Worm (Caenorhabditis elegans) whole organism, L2 larva: ENCODE results near the gene T28F3.8.

Experiments used
- C34F6.9 ChIP-seq: fragments of 150-350 bp; optimal IDR thresholded peaks from 2 replicates; lab custom pipeline; 2014; ENCODE audit warnings: missing biosample characterization, missing genetic modification characterization
- Y55F3AM.14 ChIP-seq: fragments of 200-800 bp; sonication (Bioruptor generic); optimal IDR thresholded peaks from 2 replicates; lab custom pipeline; 2018; ENCODE audit warnings: mild to moderate bottlenecking, missing genetic modification characterization, missing compliant biosample characterization
- alr-1 ChIP-seq: fragments of 150-350 bp; optimal IDR thresholded peaks from 2 replicates; lab custom pipeline; 2014; ENCODE audit warnings: missing biosample characterization, missing genetic modification characterization
- aly-2 ChIP-seq: fragments of 150-350 bp; optimal IDR thresholded peaks from 2 replicates; lab custom pipeline; 2014; ENCODE audit warnings: missing biosample characterization, missing genetic modification characterization
- ama-1 ChIP-seq: fragments of 150-350 bp; optimal IDR thresholded peaks from 2 replicates; lab custom pipeline; 2018; ENCODE audit warnings: inconsistent platforms
- blmp-1 ChIP-seq: sonication (generic microtip); optimal IDR thresholded peaks from 2 replicates; lab custom pipeline; 2017; ENCODE audit warnings: missing genetic modification characterization, mild to moderate bottlenecking, missing compliant biosample characterization, antibody characterized with exemption, moderate library complexity; ENCODE audit not compliant: insufficient read depth
- ceh-16 ChIP-seq: fragments of 150-350 bp; optimal IDR thresholded peaks from 2 replicates; lab custom pipeline; 2014; ENCODE audit warnings: missing biosample characterization, missing genetic modification characterization
- ceh-82 ChIP-seq: fragments of 150-350 bp; optimal IDR thresholded peaks from 2 replicates; lab custom pipeline; 2014; ENCODE audit warnings: missing biosample characterization, missing genetic modification characterization
- crh-2 ChIP-seq: sonication (generic microtip); optimal IDR thresholded peaks from 2 replicates; lab custom pipeline; 2017; ENCODE audit warnings: missing biosample characterization, missing genetic modification characterization
- egl-27 ChIP-seq: sonication (generic microtip); optimal IDR thresholded peaks from 3 replicates; lab custom pipeline; 2017; ENCODE audit warnings: missing biosample characterization, missing genetic modification reagents, missing genetic modification characterization
- fos-1 ChIP-seq: fragments of 150-350 bp; optimal IDR thresholded peaks from 2 replicates; lab custom pipeline; 2014; ENCODE audit warnings: missing biosample characterization, missing genetic modification characterization
- lin-11 ChIP-seq: fragments of 150-350 bp; sonication (generic microtip); optimal IDR thresholded peaks from 2 replicates; lab custom pipeline; 2014; ENCODE audit warnings: missing biosample characterization, missing genetic modification characterization, inconsistent platforms, mixed read lengths
- lin-13 ChIP-seq: fragments of 150-350 bp; optimal IDR thresholded peaks from 2 replicates; lab custom pipeline; 2014; ENCODE audit warnings: missing biosample characterization, missing genetic modification reagents, missing genetic modification characterization
- lsy-2 ChIP-seq, 2 experiments: fragments of 150-350 bp in 1 of 2; sonication (generic microtip) in 1 of 2; optimal IDR thresholded peaks; 2 replicates each; lab custom pipeline; 2014 to 2017; ENCODE audit warnings: missing biosample characterization in 2 of 2, missing genetic modification characterization in 2 of 2
- mab-5 ChIP-seq: fragments of 150-350 bp; optimal IDR thresholded peaks from 2 replicates; lab custom pipeline; 2014; ENCODE audit warnings: missing biosample characterization, missing genetic modification characterization
- mbf-1 ChIP-seq: sonication (generic microtip); optimal IDR thresholded peaks from 2 replicates; lab custom pipeline; 2017; ENCODE audit warnings: missing biosample characterization, missing genetic modification characterization
- mdl-1 ChIP-seq, 2 experiments: fragments of 150-350 bp in 1 of 2; sonication (generic microtip) in 1 of 2; optimal IDR thresholded peaks; 2 replicates each; lab custom pipeline; 2017; ENCODE audit warnings: missing biosample characterization in 2 of 2, missing genetic modification characterization in 2 of 2
- nhr-10 ChIP-seq: sonication (generic microtip); optimal IDR thresholded peaks from 2 replicates; lab custom pipeline; 2017; ENCODE audit warnings: missing biosample characterization, missing genetic modification characterization
- nhr-11 ChIP-seq: fragments of 150-350 bp; optimal IDR thresholded peaks from 2 replicates; lab custom pipeline; 2014; ENCODE audit warnings: missing biosample characterization, missing genetic modification characterization
- nhr-129 ChIP-seq: fragments of 150-350 bp; optimal IDR thresholded peaks from 2 replicates; lab custom pipeline; 2014; ENCODE audit warnings: missing biosample characterization, missing genetic modification characterization
- nhr-21 ChIP-seq: fragments of 150-350 bp; optimal IDR thresholded peaks from 2 replicates; lab custom pipeline; 2014; ENCODE audit warnings: missing biosample characterization, missing genetic modification characterization
- nhr-23 ChIP-seq: fragments of 150-350 bp; optimal IDR thresholded peaks from 2 replicates; lab custom pipeline; 2014; ENCODE audit warnings: missing biosample characterization, missing genetic modification reagents, missing genetic modification characterization
- nhr-237 ChIP-seq: fragments of 150-350 bp; optimal IDR thresholded peaks from 2 replicates; lab custom pipeline; 2014; ENCODE audit warnings: missing biosample characterization, missing genetic modification characterization
- nhr-25 ChIP-seq: fragments of 150-350 bp; sonication (generic microtip); optimal IDR thresholded peaks from 3 replicates; lab custom pipeline; 2014; ENCODE audit warnings: missing biosample characterization, missing genetic modification characterization
- nhr-77 ChIP-seq: fragments of 150-350 bp; optimal IDR thresholded peaks from 2 replicates; lab custom pipeline; 2014; ENCODE audit warnings: missing biosample characterization, missing genetic modification characterization
- peb-1 ChIP-seq: fragments of 150-350 bp; optimal IDR thresholded peaks from 2 replicates; lab custom pipeline; 2014; ENCODE audit warnings: missing biosample characterization, missing genetic modification characterization
- sem-4 ChIP-seq: fragments of 150-350 bp; optimal IDR thresholded peaks from 2 replicates; lab custom pipeline; 2014; ENCODE audit warnings: missing biosample characterization, missing genetic modification reagents, missing genetic modification characterization
- skn-1 ChIP-seq: sonication (generic microtip); optimal IDR thresholded peaks from 2 replicates; lab custom pipeline; 2017; ENCODE audit warnings: missing biosample characterization, missing genetic modification characterization
- sma-3 ChIP-seq: sonication (generic microtip); optimal IDR thresholded peaks from 2 replicates; lab custom pipeline; 2016; ENCODE audit warnings: missing genetic modification reagents, missing genetic modification characterization, missing compliant biosample characterization
- snpc-4 ChIP-seq: fragments of 150-350 bp; optimal IDR thresholded peaks from 2 replicates; lab custom pipeline; 2014; ENCODE audit warnings: missing biosample characterization, missing genetic modification characterization
- unc-39 ChIP-seq: fragments of 150-350 bp; optimal IDR thresholded peaks from 2 replicates; lab custom pipeline; 2014; ENCODE audit warnings: missing biosample characterization, missing genetic modification characterization
- unc-55 ChIP-seq: fragments of 150-350 bp; sonication (generic microtip); optimal IDR thresholded peaks from 3 replicates; lab custom pipeline; 2014; ENCODE audit warnings: missing biosample characterization, missing genetic modification reagents, missing genetic modification characterization
- unc-62 ChIP-seq: fragments of 150-350 bp; optimal IDR thresholded peaks from 2 replicates; lab custom pipeline; 2014; ENCODE audit warnings: missing biosample characterization, missing genetic modification reagents, missing genetic modification characterization
- ztf-1 ChIP-seq: fragments of 200-800 bp; sonication (Bioruptor generic); conservative IDR thresholded peaks from 2 replicates; pipeline ENCODE4 v1.3.6; 2022; ENCODE audit warnings: missing genetic modification characterization, missing compliant biosample characterization

Gene T28F3.8

DNA sequence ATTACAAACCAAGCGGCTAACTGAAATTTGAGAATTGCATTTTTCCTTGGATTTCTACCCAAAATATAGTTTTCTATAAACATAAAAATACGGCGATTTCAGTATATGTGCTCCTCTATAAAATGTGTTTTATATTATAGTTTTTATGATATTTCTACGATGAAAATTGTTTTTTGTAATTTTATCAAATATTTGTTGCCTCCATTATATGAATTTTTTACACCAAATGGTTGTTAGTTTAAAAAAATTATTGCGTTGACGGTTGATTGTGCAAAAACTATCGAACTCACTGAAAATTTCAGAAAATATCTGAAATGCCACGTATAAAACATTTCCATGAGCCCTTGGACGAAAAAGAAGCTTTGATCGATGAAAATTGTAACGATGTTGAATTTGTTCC is 1.1 kb upstream of the T28F3.8 start, which contains the start of gene T28F3.9:
TSS of gene T28F3.9 (plus strand) at position 301 of the 400 bp plus-strand sequence.
- TF ChIP-seq nhr-25 (tag; lab: Kevin White, UChicago) (no peak), ama-1 (lab: Kevin White, UChicago) (no peak), nhr-77 (tag; lab: Kevin White, UChicago) (no peak), nhr-237 (tag; lab: Kevin White, UChicago) (no peak), mab-5 (tag; lab: Kevin White, UChicago) (no peak), nhr-129 (tag; lab: Kevin White, UChicago) (no peak), Y55F3AM.14 (GFP tag; lab: Kevin White, UChicago) (no peak), nhr-21 (no peak), lsy-2 (tag; optimal IDR thresholded peaks at IDR 0.05; lab: Kevin White, UChicago) (no peak), egl-27 (tag; lab: Kevin White, UChicago) (no peak), fos-1 (tag; lab: Kevin White, UChicago) (no peak), nhr-11 (tag; lab: Kevin White, UChicago) (no peak), sem-4 (no peak), alr-1 (no peak), mbf-1 (no peak), unc-39 (no peak), unc-62 (GFP tag; lab: Kevin White, UChicago) (no peak), peb-1 (tag; lab: Kevin White, UChicago) (no peak), snpc-4 (tag; lab: Kevin White, UChicago) (no peak), mdl-1 (tag; optimal IDR thresholded peaks at IDR 0.05; lab: Kevin White, UChicago) (no peak)

ce11 chrIV:17301933-17302332 is 5.2 kb downstream of the T28F3.8 start, which contains the start of gene ifta-2:
ifta-2 (minus strand) TSS chrIV:17302033.
- TF ChIP-seq lin-11 (no peak), skn-1 (tag; lab: Kevin White, UChicago) (no peak), aly-2 (tag; lab: Kevin White, UChicago) (no peak), sma-3 (no peak), peb-1 (tag; lab: Kevin White, UChicago) (no peak), blmp-1 (tag; lab: Kevin White, UChicago) (no peak), mdl-1 (tag; optimal IDR thresholded peaks at IDR 0.05; lab: Kevin White, UChicago) (no peak), nhr-10 (no peak), ztf-1 (GFP tag; lab: Robert Waterston, UW) (no peak), unc-55 (GFP tag; lab: Kevin White, UChicago) (no peak)

- TF ChIP-seq crh-2 (tag; lab: Kevin White, UChicago), result no peak
- no peak for TF ChIP-seq nhr-21
- no peak for TF ChIP-seq alr-1
- TF ChIP-seq sma-3, result no peak
- TF ChIP-seq ceh-16 (tag; lab: Kevin White, UChicago), result no peak
- TF ChIP-seq lin-13 (GFP tag; lab: Kevin White, UChicago), result no peak
- no peak for TF ChIP-seq nhr-77 (tag; lab: Kevin White, UChicago)
- TF ChIP-seq ceh-82, result no peak
Observed at ce11 chrIV:17294489-17294888, 12.6 kb downstream of the T28F3.8 start, which contains the start of gene T28F3.5. T28F3.5 (plus strand) TSS chrIV:17294789.

DNA sequence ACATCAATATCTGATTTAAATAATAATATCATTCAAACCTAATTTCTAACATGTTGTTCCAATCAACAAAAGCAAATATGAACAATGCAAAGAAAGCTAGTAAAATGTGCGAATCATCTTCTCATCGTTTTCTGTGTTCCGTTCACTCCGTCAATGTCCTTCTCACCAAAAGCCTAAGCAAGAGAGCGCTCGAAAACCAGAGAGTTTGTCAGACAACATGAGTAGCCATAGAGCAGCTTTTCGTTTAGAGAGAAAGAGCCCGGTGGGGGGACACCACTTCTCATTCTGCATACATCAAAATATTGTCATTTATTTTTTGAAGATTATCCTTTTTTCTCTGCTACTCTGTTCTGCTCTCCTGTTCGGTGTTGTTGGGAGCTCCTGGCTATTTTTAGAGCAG is 13.4 kb downstream of the T28F3.8 start:
- peak; percentile 20 for TF ChIP-seq nhr-129 (tag; lab: Kevin White, UChicago)
- TF ChIP-seq unc-55 (GFP tag; lab: Kevin White, UChicago), result peak; percentile 72
- TF ChIP-seq C34F6.9 (tag; lab: Kevin White, UChicago), result peak; percentile 69
- no peak for TF ChIP-seq blmp-1 (tag; lab: Kevin White, UChicago)
- no peak for TF ChIP-seq lin-11
- TF ChIP-seq nhr-23 (tag; lab: Kevin White, UChicago), result no peak
- TF ChIP-seq mbf-1, result no peak

DNA sequence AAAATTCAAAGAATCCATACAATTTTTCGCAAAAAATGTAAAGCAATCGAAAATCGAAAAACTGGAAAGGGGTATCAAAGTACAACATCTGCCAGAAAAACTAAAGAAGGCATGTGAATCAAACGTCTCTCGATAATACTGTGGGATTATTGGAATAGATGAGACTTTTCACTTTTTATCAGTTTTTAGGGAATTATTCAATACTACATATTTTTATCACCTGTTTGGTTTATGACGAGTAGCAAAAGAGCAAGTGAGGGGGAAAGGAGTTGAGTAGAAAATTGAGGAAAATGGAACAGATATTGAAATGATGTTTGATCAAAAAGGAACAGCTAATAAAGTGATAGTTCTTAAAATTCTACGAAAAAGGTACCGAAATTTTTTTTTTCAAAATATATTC is 14.1 kb downstream of the T28F3.8 start:
- no peak for TF ChIP-seq C34F6.9 (tag; lab: Kevin White, UChicago)
- no peak for TF ChIP-seq peb-1 (tag; lab: Kevin White, UChicago)
- peak; percentile 11 for TF ChIP-seq unc-55 (GFP tag; lab: Kevin White, UChicago)
